Fruit fly (Drosophila melanogaster) whole organism, embryonic: ENCODE measurements around the gene CG43085.
A peak's percentile ranks its signal among the peaks of the same experiment; 100 is the strongest.

Experiments used
- Awh ChIP-seq: fragments of 200-800 bp; sonication (Bioruptor generic); IDR thresholded peaks from 2 replicates; pipeline ENCODE4, ENCODE4 v1.3.6; 2022; ENCODE audit warnings: missing biosample characterization, missing genetic modification characterization
- BEAF-32 ChIP-seq: fragments of 200-800 bp; sonication (Bioruptor generic); optimal IDR thresholded peaks from 3 replicates; lab custom pipeline; 2017; ENCODE audit warnings: missing biosample characterization, missing genetic modification characterization, mild to moderate bottlenecking, moderate library complexity, missing genetic modification reagents
- Bteb2 ChIP-seq: fragments of 200-800 bp; sonication (Bioruptor generic); optimal IDR thresholded peaks from 2 replicates; lab custom pipeline; 2016; ENCODE audit warnings: missing biosample characterization, missing genetic modification characterization
- CG10366 ChIP-seq: fragments of 200-800 bp; sonication (Bioruptor generic); IDR thresholded peaks from 2 replicates; pipeline ENCODE4 v1.3.6; 2022; ENCODE audit warnings: missing biosample characterization, missing genetic modification characterization
- CG11456 ChIP-seq: fragments of 200-800 bp; sonication (Bioruptor generic); IDR thresholded peaks from 3 replicates; pipeline ENCODE4 v1.3.6; 2022; ENCODE audit warnings: missing biosample characterization, missing genetic modification characterization
- CG12155 ChIP-seq: fragments of 200-800 bp; sonication (Bioruptor generic); optimal IDR thresholded peaks from 3 replicates; lab custom pipeline; 2016; ENCODE audit warnings: missing biosample characterization, missing genetic modification characterization
- CG12219 ChIP-seq: fragments of 200-800 bp; sonication (Bioruptor generic); optimal IDR thresholded peaks from 3 replicates; lab custom pipeline; 2018; ENCODE audit warnings: missing biosample characterization, mild to moderate bottlenecking, missing genetic modification characterization
- CG14965 ChIP-seq: fragments of 200-800 bp; sonication (Bioruptor generic); optimal IDR thresholded peaks from 2 replicates; lab custom pipeline; 2016; ENCODE audit warnings: missing biosample characterization, missing genetic modification characterization, borderline replicate concordance
- CG15479 ChIP-seq: fragments of 200-800 bp; sonication (Bioruptor generic); optimal IDR thresholded peaks from 3 replicates; lab custom pipeline; 2019; ENCODE audit warnings: missing biosample characterization, mild to moderate bottlenecking, missing genetic modification characterization, moderate library complexity
- CG17359 ChIP-seq: fragments of 200-800 bp; sonication (Bioruptor generic); optimal IDR thresholded peaks from 3 replicates; lab custom pipeline; 2018; ENCODE audit warnings: missing biosample characterization, mild to moderate bottlenecking, missing genetic modification characterization, moderate library complexity
- CG17568 ChIP-seq: fragments of 200-800 bp; sonication (Bioruptor generic); optimal IDR thresholded peaks from 2 replicates; lab custom pipeline; 2018; ENCODE audit warnings: missing biosample characterization, mild to moderate bottlenecking, missing genetic modification characterization, moderate library complexity
- CG17829 ChIP-seq: fragments of 200-800 bp; optimal IDR thresholded peaks from 2 replicates; lab custom pipeline; 2019; ENCODE audit warnings: missing biosample characterization, mild to moderate bottlenecking, missing genetic modification characterization, moderate library complexity
- CG2199 ChIP-seq: fragments of 200-800 bp; sonication (Bioruptor generic); IDR thresholded peaks from 3 replicates; pipeline ENCODE4 v1.3.6; 2022; ENCODE audit warnings: missing biosample characterization, missing genetic modification characterization
- CG30020 ChIP-seq: fragments of 200-800 bp; optimal IDR thresholded peaks from 2 replicates; lab custom pipeline; 2019; ENCODE audit warnings: missing biosample characterization, mild to moderate bottlenecking, missing genetic modification characterization, moderate library complexity
- CG33557 ChIP-seq: fragments of 200-800 bp; sonication (Bioruptor generic); optimal IDR thresholded peaks from 2 replicates; lab custom pipeline; 2019; ENCODE audit warnings: missing biosample characterization, mild to moderate bottlenecking, missing genetic modification characterization, moderate library complexity
- CG5245 ChIP-seq: fragments of 200-800 bp; sonication (Bioruptor generic); optimal IDR thresholded peaks from 3 replicates; lab custom pipeline; 2016; ENCODE audit warnings: missing biosample characterization, missing genetic modification characterization
- CG7928 ChIP-seq: fragments of 200-800 bp; sonication (Bioruptor generic); optimal IDR thresholded peaks from 2 replicates; lab custom pipeline; 2017; ENCODE audit warnings: missing biosample characterization, mild to moderate bottlenecking, missing genetic modification characterization
- CG8089 ChIP-seq: fragments of 200-800 bp; sonication (Bioruptor generic); optimal IDR thresholded peaks from 3 replicates; lab custom pipeline; 2016; ENCODE audit warnings: missing biosample characterization, missing genetic modification characterization
- CG8388 ChIP-seq: fragments of 200-800 bp; sonication (Bioruptor generic); optimal IDR thresholded peaks from 2 replicates; lab custom pipeline; 2019; ENCODE audit warnings: missing biosample characterization, mild to moderate bottlenecking, missing genetic modification characterization, moderate library complexity
- Chrac-16 ChIP-seq: fragments of 200-800 bp; sonication (Bioruptor generic); optimal IDR thresholded peaks from 3 replicates; lab custom pipeline; 2016; ENCODE audit warnings: missing biosample characterization, missing genetic modification characterization
- Dbx ChIP-seq: fragments of 200-800 bp; sonication (Bioruptor generic); IDR thresholded peaks from 3 replicates; pipeline ENCODE4 v1.3.6; 2022; ENCODE audit warnings: missing biosample characterization, missing genetic modification characterization
- Dref ChIP-seq: fragments of 200-800 bp; sonication (Bioruptor generic); IDR thresholded peaks from 2 replicates; pipeline ENCODE4 v1.3.6; 2022; ENCODE audit warnings: missing biosample characterization, missing genetic modification characterization
- H2.0 ChIP-seq: fragments of 200-800 bp; sonication (Bioruptor generic); IDR thresholded peaks from 2 replicates; pipeline ENCODE4 v1.3.6; 2022; ENCODE audit warnings: missing biosample characterization, missing genetic modification characterization
- HLH54F ChIP-seq: fragments of 200-800 bp; sonication (Bioruptor generic); optimal IDR thresholded peaks from 3 replicates; lab custom pipeline; 2016; ENCODE audit warnings: missing biosample characterization, missing genetic modification characterization
- Hr39 ChIP-seq: fragments of >200 bp; optimal IDR thresholded peaks from 2 replicates; lab custom pipeline; 2017
- Jarid2 ChIP-seq: fragments of 200-800 bp; sonication (Bioruptor generic); optimal IDR thresholded peaks from 3 replicates; lab custom pipeline; 2017; ENCODE audit warnings: mild to moderate bottlenecking, missing biosample characterization, missing genetic modification reagents, missing genetic modification characterization
- MTF-1 ChIP-seq: fragments of 200-800 bp; sonication (Bioruptor generic); optimal IDR thresholded peaks from 2 replicates; lab custom pipeline; 2018; ENCODE audit warnings: missing biosample characterization, mild to moderate bottlenecking, missing genetic modification characterization, borderline replicate concordance
- Max ChIP-seq: fragments of 200-800 bp; sonication (Bioruptor generic); optimal IDR thresholded peaks from 2 replicates; lab custom pipeline; 2016; ENCODE audit warnings: missing biosample characterization, mild to moderate bottlenecking, missing genetic modification characterization
- Med ChIP-seq: fragments of 200-800 bp; sonication (Bioruptor generic); peaks from one replicate; lab custom pipeline; 2016; ENCODE audit warnings: missing biosample characterization, missing genetic modification characterization, mild to moderate bottlenecking, inconsistent platforms, moderate library complexity
- Meics ChIP-seq: fragments of 200-800 bp; sonication (Bioruptor generic); optimal IDR thresholded peaks from 2 replicates; lab custom pipeline; 2017; ENCODE audit warnings: missing biosample characterization, mild to moderate bottlenecking, missing genetic modification characterization
- Myb ChIP-seq: fragments of 200-800 bp; sonication (Bioruptor generic); optimal IDR thresholded peaks from 2 replicates; lab custom pipeline; 2016; ENCODE audit warnings: missing biosample characterization, missing genetic modification characterization
- NK7.1 ChIP-seq: fragments of 200-800 bp; sonication (Bioruptor generic); optimal IDR thresholded peaks from 3 replicates; lab custom pipeline; 2016; ENCODE audit warnings: missing biosample characterization, missing genetic modification characterization
- Rx ChIP-seq: fragments of 200-800 bp; sonication (Bioruptor generic); IDR thresholded peaks from 2 replicates; pipeline ENCODE4 v1.3.6; 2022; ENCODE audit warnings: missing biosample characterization, missing genetic modification characterization
- Sox102F ChIP-seq: fragments of 200-800 bp; sonication (Bioruptor generic); optimal IDR thresholded peaks from 2 replicates; lab custom pipeline; 2018; ENCODE audit warnings: missing biosample characterization, mild to moderate bottlenecking, missing genetic modification characterization, moderate library complexity
- Stat92E ChIP-seq, 3 experiments: fragments of >200 bp in 2 of 3; fragments of 200-800 bp in 1 of 3; sonication (Bioruptor generic) in 1 of 3; optimal IDR thresholded peaks; 2 replicates each; lab custom pipeline; 2017 to 2019; ENCODE audit warnings: missing biosample characterization in 3 of 3, missing genetic modification characterization in 3 of 3, mild to moderate bottlenecking in 1 of 3, moderate library complexity in 1 of 3
- cas ChIP-seq: fragments of 200-800 bp; sonication (Bioruptor generic); IDR thresholded peaks from 2 replicates; pipeline ENCODE4 v1.3.6; 2022; ENCODE audit warnings: missing biosample characterization, missing genetic modification characterization
- crp ChIP-seq, 2 experiments: fragments of 200-800 bp; sonication (Bioruptor generic); optimal IDR thresholded peaks; 2 replicates in 1 of 2; 3 replicates in 1 of 2; lab custom pipeline; 2017; ENCODE audit warnings: missing biosample characterization in 2 of 2, missing genetic modification characterization in 2 of 2, mild to moderate bottlenecking in 1 of 2, moderate library complexity in 1 of 2
- gsb-n ChIP-seq: fragments of 200-800 bp; sonication (Bioruptor generic); optimal IDR thresholded peaks from 3 replicates; lab custom pipeline; 2018; ENCODE audit warnings: missing biosample characterization, mild to moderate bottlenecking, missing genetic modification characterization
- her ChIP-seq: fragments of 200-800 bp; sonication (Bioruptor generic); optimal IDR thresholded peaks from 2 replicates; lab custom pipeline; 2016; ENCODE audit warnings: missing biosample characterization, missing genetic modification characterization
- lbe ChIP-seq: fragments of 200-800 bp; sonication (Bioruptor generic); optimal IDR thresholded peaks from 2 replicates; lab custom pipeline; 2016; ENCODE audit warnings: missing biosample characterization, mild to moderate bottlenecking, missing genetic modification characterization
- lmd ChIP-seq: fragments of 200-800 bp; sonication (Bioruptor generic); IDR thresholded peaks from 2 replicates; pipeline ENCODE4 v1.3.6; 2022; ENCODE audit warnings: missing biosample characterization, missing genetic modification characterization
- pnt ChIP-seq: fragments of 200-800 bp; sonication (Bioruptor generic); optimal IDR thresholded peaks from 3 replicates; lab custom pipeline; 2016; ENCODE audit warnings: missing biosample characterization, missing genetic modification characterization
- pros ChIP-seq: fragments of 200-800 bp; sonication (Bioruptor generic); optimal IDR thresholded peaks from 3 replicates; lab custom pipeline; 2019; ENCODE audit warnings: missing biosample characterization, mild to moderate bottlenecking, missing genetic modification characterization, moderate library complexity
- pum ChIP-seq: fragments of 200-800 bp; sonication (Bioruptor generic); optimal IDR thresholded peaks from 2 replicates; lab custom pipeline; 2016; ENCODE audit warnings: missing biosample characterization, missing genetic modification characterization
- schlank ChIP-seq: fragments of 200-800 bp; sonication (Bioruptor generic); optimal IDR thresholded peaks from 2 replicates; lab custom pipeline; 2018; ENCODE audit warnings: missing biosample characterization, mild to moderate bottlenecking, missing genetic modification characterization
- scrt ChIP-seq: fragments of 200-800 bp; sonication (Bioruptor generic); optimal IDR thresholded peaks from 2 replicates; lab custom pipeline; 2018; ENCODE audit warnings: missing biosample characterization, mild to moderate bottlenecking, missing genetic modification characterization, moderate library complexity
- sens ChIP-seq: fragments of 200-800 bp; sonication (Bioruptor generic); peaks from one replicate; lab custom pipeline; 2016; ENCODE audit warnings: missing biosample characterization, missing genetic modification characterization
- slbo ChIP-seq: fragments of 200-800 bp; sonication (Bioruptor generic); IDR thresholded peaks from 2 replicates; pipeline ENCODE4 v1.3.6; 2022; ENCODE audit warnings: missing biosample characterization, missing genetic modification characterization
- tin ChIP-seq: fragments of 200-800 bp; sonication (Bioruptor generic); optimal IDR thresholded peaks from 3 replicates; lab custom pipeline; 2016; ENCODE audit warnings: missing biosample characterization, missing genetic modification characterization
- ttk ChIP-seq: fragments of 200-800 bp; sonication (Bioruptor generic); IDR thresholded peaks from 2 replicates; pipeline ENCODE4 v2.1.2; 2022; ENCODE audit warnings: missing biosample characterization, missing genetic modification characterization
- usp ChIP-seq: fragments of >200 bp; optimal IDR thresholded peaks from 2 replicates; lab custom pipeline; 2017; ENCODE audit warnings: missing biosample characterization, missing genetic modification characterization
- yki ChIP-seq: fragments of >200 bp; optimal IDR thresholded peaks from 3 replicates; lab custom pipeline; 2018

CG43085 gene

DNA sequence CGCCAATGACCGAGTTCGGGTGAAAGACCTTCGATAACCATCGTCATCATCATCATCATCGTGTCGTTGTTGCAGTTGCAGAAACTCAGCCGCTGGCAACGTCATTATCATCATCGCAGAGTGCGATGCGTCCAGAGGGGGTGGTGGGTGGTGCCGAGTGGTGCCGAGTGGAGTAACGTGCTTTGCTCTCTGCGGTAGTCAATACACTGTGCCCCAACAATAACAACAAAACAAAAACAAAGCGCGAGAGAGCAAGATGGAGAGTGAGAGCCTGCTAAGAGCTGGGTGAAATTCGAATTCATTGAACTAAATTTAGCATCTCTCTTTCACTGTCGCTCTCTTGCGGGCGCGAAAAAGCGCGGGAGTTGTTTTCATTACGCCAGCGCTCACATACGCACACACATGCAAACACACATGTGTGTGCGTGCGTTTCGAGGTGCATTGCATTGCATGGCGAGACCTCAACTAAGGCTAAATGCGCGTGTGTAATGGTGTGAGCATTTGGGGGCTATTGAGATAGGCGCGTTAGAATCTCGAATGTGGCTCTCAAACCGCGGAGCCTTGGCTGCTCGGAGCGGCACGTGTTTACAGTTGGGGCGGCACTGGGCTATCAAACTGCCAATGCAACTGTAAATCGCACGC, 34.6 kb downstream of the CG43085 start (continued):
- TF ChIP-seq Meics: no peak
- no peak for TF ChIP-seq Myb
- no peak for TF ChIP-seq CG14965
- no peak for TF ChIP-seq slbo (GFP tag; lab: Robert Waterston, UW)
- TF ChIP-seq CG17829 (tag; lab: Kevin White, UChicago): no peak
- no peak for TF ChIP-seq Sox102F (GFP tag; lab: Kevin White, UChicago)
- no peak for TF ChIP-seq scrt
- no peak for TF ChIP-seq HLH54F (GFP tag; lab: Kevin White, UChicago)
- TF ChIP-seq CG12219: no peak
- TF ChIP-seq sens: no peak
- TF ChIP-seq CG8388: no peak
- no peak for TF ChIP-seq Hr39 (lab: Kevin White, UChicago)
- peak; percentile 33 for TF ChIP-seq yki (lab: Kevin White, UChicago)
- TF ChIP-seq pum: no peak
- TF ChIP-seq CG2199: peak; percentile 73; the same call in 1 of the 3 replicates
- peak; percentile 28 for TF ChIP-seq lbe (GFP tag; lab: Kevin White, UChicago)
- TF ChIP-seq pnt (GFP tag; lab: Kevin White, UChicago): no peak
- TF ChIP-seq Rx (GFP tag; lab: Robert Waterston, UW): no peak
- TF ChIP-seq CG17359 (tag; lab: Kevin White, UChicago): no peak
- no peak for TF ChIP-seq CG17568 (GFP tag; lab: Kevin White, UChicago)
- no peak for TF ChIP-seq gsb-n
- TF ChIP-seq Chrac-16: no peak
- TF ChIP-seq Dbx (GFP tag; lab: Robert Waterston, UW): no peak
- no peak for TF ChIP-seq CG10366 (GFP tag; lab: Robert Waterston, UW)
- TF ChIP-seq CG11456 (GFP tag; lab: Robert Waterston, UW): no peak
- TF ChIP-seq BEAF-32 (GFP tag; lab: Kevin White, UChicago): no peak
- TF ChIP-seq CG30020 (tag; lab: Kevin White, UChicago): no peak
- no peak for TF ChIP-seq her (GFP tag; lab: Kevin White, UChicago)
- TF ChIP-seq Stat92E (GFP tag; optimal IDR thresholded peaks at IDR 0.05; lab: Kevin White, UChicago): no peak
- TF ChIP-seq Bteb2 (GFP tag; lab: Kevin White, UChicago): no peak
- TF ChIP-seq CG5245 (GFP tag; lab: Kevin White, UChicago): no peak
- TF ChIP-seq Dref (GFP tag; lab: Robert Waterston, UW): no peak
- no peak for TF ChIP-seq NK7.1 (GFP tag; lab: Kevin White, UChicago)
- TF ChIP-seq cas: no peak
- no peak for TF ChIP-seq lmd (GFP tag; lab: Robert Waterston, UW)
- TF ChIP-seq tin (GFP tag; lab: Kevin White, UChicago): no peak
- no peak for TF ChIP-seq CG12155 (GFP tag; lab: Kevin White, UChicago)
- no peak for TF ChIP-seq H2.0 (GFP tag; lab: Robert Waterston, UW)
- TF ChIP-seq CG15479 (GFP tag; lab: Kevin White, UChicago): no peak
- peak; percentile 50 for TF ChIP-seq Max (GFP tag; lab: Kevin White, UChicago)
- no peak for TF ChIP-seq CG8089
- TF ChIP-seq Awh (GFP tag; lab: Robert Waterston, UW): no peak
- no peak for TF ChIP-seq pros
- TF ChIP-seq MTF-1: no peak
- no peak for TF ChIP-seq CG33557 (GFP tag; lab: Kevin White, UChicago)
- TF ChIP-seq schlank: no peak
- no peak for TF ChIP-seq crp (GFP tag; optimal IDR thresholded peaks at IDR 0.05; lab: Kevin White, UChicago)
- TF ChIP-seq Med (GFP tag; lab: Kevin White, UChicago): peak; percentile 46
- TF ChIP-seq CG7928 (GFP tag; lab: Kevin White, UChicago): no peak
- no peak for TF ChIP-seq Jarid2 (GFP tag; lab: Kevin White, UChicago)
- TF ChIP-seq usp (GFP tag; lab: Kevin White, UChicago): no peak
- TF ChIP-seq ttk (GFP tag; lab: Robert Waterston, UW): no peak; the same call in 1 of the 2 replicates
